Fruit fly (Drosophila melanogaster): ENCODE results near the gene jar.

The jar gene

dm6 chr3R:24206341-24207114 is 64.5 kb downstream of the jar start (continued):
- TF ChIP-seq CG3919 (GFP tag; optimal IDR thresholded peaks at IDR 0.05), result peak; percentile 62
- peak; percentile 43 for TF ChIP-seq CG11902 (GFP tag; optimal IDR thresholded peaks at IDR 0.05)
- peak; percentile 22 for TF ChIP-seq Ets96B (tag; optimal IDR thresholded peaks at IDR 0.05)
- peak; percentile 53 for TF ChIP-seq topi (GFP tag; optimal IDR thresholded peaks at IDR 0.05)
- TF ChIP-seq CG15336 (GFP tag; IDR thresholded peaks at IDR 0.05), result peak; percentile 42; the same call in 1 of the 2 replicates
- no peak for TF ChIP-seq CG11294 (GFP tag; IDR thresholded peaks at IDR 0.05)
- no peak for TF ChIP-seq CG6854 (GFP tag; optimal IDR thresholded peaks at IDR 0.05)
- peak in 1 of 2 experiments; percentile 36 for TF ChIP-seq ss (GFP tag; optimal IDR thresholded peaks at IDR 0.05)
- peak; percentile 41 for TF ChIP-seq Hr4 (GFP tag; optimal IDR thresholded peaks at IDR 0.05)
- peak; percentile 14 for TF ChIP-seq spab (GFP tag; optimal IDR thresholded peaks at IDR 0.05)
- peak; percentile 39 for TF ChIP-seq CG32006 (GFP tag; optimal IDR thresholded peaks at IDR 0.05)
- peak; percentile 59 for TF ChIP-seq Sox102F (GFP tag; optimal IDR thresholded peaks at IDR 0.05)
- TF ChIP-seq esn (GFP tag; optimal IDR thresholded peaks at IDR 0.05), result peak; percentile 53
- TF ChIP-seq CG16779 (tag; optimal IDR thresholded peaks at IDR 0.05), result peak; percentile 9
- no peak for TF ChIP-seq Gug (GFP tag; IDR thresholded peaks at IDR 0.05)
- no peak for TF ChIP-seq Met (GFP tag; optimal IDR thresholded peaks at IDR 0.05)
- TF ChIP-seq Hr39 (GFP tag; optimal IDR thresholded peaks at IDR 0.05), result peak; percentile 57
- TF ChIP-seq Blimp-1 (GFP tag; optimal IDR thresholded peaks at IDR 0.05), result no peak
- TF ChIP-seq CG6792 (GFP tag; optimal IDR thresholded peaks at IDR 0.05), result peak; percentile 53
- TF ChIP-seq CG10631 (GFP tag; optimal IDR thresholded peaks at IDR 0.05), result peak; percentile 39
- TF ChIP-seq fd59A (GFP tag; optimal IDR thresholded peaks at IDR 0.05), result peak; percentile 19
- no peak for TF ChIP-seq CG6276 (GFP tag; optimal IDR thresholded peaks at IDR 0.05)
- peak; percentile 50 for TF ChIP-seq CG8119 (GFP tag; IDR thresholded peaks at IDR 0.05)
- peak; percentile 83 for TF ChIP-seq svp (GFP tag)
- peak; percentile 64 for TF ChIP-seq Eip75B (GFP tag; optimal IDR thresholded peaks at IDR 0.05)
- peak; percentile 9 for TF ChIP-seq CG1621 (tag; optimal IDR thresholded peaks at IDR 0.05)

dm6 chr3R:24205935-24206334 is 65.1 kb downstream of the jar start:
- no peak for TF ChIP-seq Ets21C (GFP tag; optimal IDR thresholded peaks at IDR 0.05)
- TF ChIP-seq CG3032 (tag; optimal IDR thresholded peaks at IDR 0.05), result no peak
- peak; percentile 28 for TF ChIP-seq net (GFP tag; optimal IDR thresholded peaks at IDR 0.05)
- no peak for TF ChIP-seq CG6854 (GFP tag; optimal IDR thresholded peaks at IDR 0.05)
- TF ChIP-seq esn (GFP tag; optimal IDR thresholded peaks at IDR 0.05), result peak; percentile 59
- no peak for TF ChIP-seq fkh (GFP tag; optimal IDR thresholded peaks at IDR 0.05)
- TF ChIP-seq dsx (GFP tag; optimal IDR thresholded peaks at IDR 0.05; ENCODE audit: poor library complexity, severe bottlenecking), result no peak
- no peak for TF ChIP-seq Hr38 (GFP tag; optimal IDR thresholded peaks at IDR 0.05)
- TF ChIP-seq CG11294 (GFP tag; IDR thresholded peaks at IDR 0.05), result no peak
- TF ChIP-seq CG6808 (GFP tag; optimal IDR thresholded peaks at IDR 0.05), result no peak
- TF ChIP-seq Sox102F (GFP tag; optimal IDR thresholded peaks at IDR 0.05), result peak; percentile 32
- peak; percentile 44 for TF ChIP-seq acj6 (GFP tag; optimal IDR thresholded peaks at IDR 0.05)
- TF ChIP-seq CG6163 (GFP tag; IDR thresholded peaks at IDR 0.05), result no peak
- TF ChIP-seq CG11902 (GFP tag; optimal IDR thresholded peaks at IDR 0.05), result peak; percentile 51
- peak; percentile 47 for TF ChIP-seq topi (GFP tag; optimal IDR thresholded peaks at IDR 0.05)
- TF ChIP-seq Eip93F (GFP tag; optimal IDR thresholded peaks at IDR 0.05), result no peak
- no peak for TF ChIP-seq fd85E (GFP tag; optimal IDR thresholded peaks at IDR 0.05)
- peak; percentile 51 for TF ChIP-seq Met (GFP tag; optimal IDR thresholded peaks at IDR 0.05)
- peak; percentile 47 for TF ChIP-seq CG3919 (GFP tag; optimal IDR thresholded peaks at IDR 0.05)
- TF ChIP-seq Sox14 (GFP tag; optimal IDR thresholded peaks at IDR 0.05), result no peak
- TF ChIP-seq pdm3 (GFP tag; optimal IDR thresholded peaks at IDR 0.05), result peak; percentile 18
- no peak for TF ChIP-seq Eip75B (GFP tag; optimal IDR thresholded peaks at IDR 0.05)
- TF ChIP-seq CG8319 (GFP tag; optimal IDR thresholded peaks at IDR 0.05), result no peak
- peak; percentile 33 for TF ChIP-seq lz (GFP tag; optimal IDR thresholded peaks at IDR 0.05)
- TF ChIP-seq vri (GFP tag; optimal IDR thresholded peaks at IDR 0.05), result no peak
- TF ChIP-seq achi (GFP tag; optimal IDR thresholded peaks at IDR 0.05), result peak; percentile 46
- TF ChIP-seq CG15336 (GFP tag; IDR thresholded peaks at IDR 0.05), result peak; percentile 34; the same call in 1 of the 2 replicates
- TF ChIP-seq CG4318 (GFP tag; optimal IDR thresholded peaks at IDR 0.05), result peak; percentile 32
- no peak for TF ChIP-seq ss (GFP tag; optimal IDR thresholded peaks at IDR 0.05)
- TF ChIP-seq CG8632 (GFP tag; optimal IDR thresholded peaks at IDR 0.05), result peak; percentile 46
- TF ChIP-seq Smox (GFP tag; optimal IDR thresholded peaks at IDR 0.05), result peak; percentile 28
- TF ChIP-seq Blimp-1 (GFP tag; optimal IDR thresholded peaks at IDR 0.05), result peak; percentile 23
- TF ChIP-seq CG8119 (GFP tag; IDR thresholded peaks at IDR 0.05), result peak; percentile 37; the same call in 2 of the 3 replicates
- TF ChIP-seq Ets96B (tag; optimal IDR thresholded peaks at IDR 0.05), result no peak
- peak; percentile 37 for TF ChIP-seq CG6792 (GFP tag; optimal IDR thresholded peaks at IDR 0.05)
- peak; percentile 7 for TF ChIP-seq Lpt (GFP tag; optimal IDR thresholded peaks at IDR 0.05)
